Fruit fly (Drosophila melanogaster) whole organism, prepupa: ENCODE data around the gene CG18747.

Experiments
- Blimp-1 ChIP-seq: fragments of 200-800 bp; sonication (Bioruptor generic); optimal IDR thresholded peaks from 3 replicates; lab custom pipeline; 2017; ENCODE audit warnings: missing biosample characterization, missing genetic modification characterization, mild to moderate bottlenecking, moderate library complexity, missing genetic modification reagents
- CG10631 ChIP-seq: fragments of 200-800 bp; sonication (Bioruptor generic); optimal IDR thresholded peaks from 2 replicates; lab custom pipeline; 2016; ENCODE audit warnings: missing biosample characterization, missing genetic modification characterization
- CG10669 ChIP-seq: fragments of 200-800 bp; sonication (Bioruptor generic); optimal IDR thresholded peaks from 3 replicates; lab custom pipeline; 2018; ENCODE audit warnings: missing biosample characterization, mild to moderate bottlenecking, missing genetic modification characterization, moderate library complexity
- CG11762 ChIP-seq: fragments of 200-800 bp; sonication (Bioruptor generic); optimal IDR thresholded peaks from 3 replicates; lab custom pipeline; 2016; ENCODE audit warnings: missing biosample characterization, missing genetic modification characterization; ENCODE audit not compliant: insufficient read depth
- CG15336 ChIP-seq: fragments of 200-800 bp; sonication (Bioruptor generic); IDR thresholded peaks from 2 replicates; pipeline ENCODE4 v1.3.6; 2022; ENCODE audit warnings: missing biosample characterization, missing genetic modification characterization
- CG16779 ChIP-seq: fragments of 200-800 bp; sonication (Bioruptor generic); optimal IDR thresholded peaks from 3 replicates; lab custom pipeline; 2017; ENCODE audit warnings: missing biosample characterization, mild to moderate bottlenecking, missing genetic modification characterization
- CG3032 ChIP-seq: fragments of 200-800 bp; optimal IDR thresholded peaks from 2 replicates; lab custom pipeline; 2019; ENCODE audit warnings: missing biosample characterization, mild to moderate bottlenecking, missing genetic modification characterization, moderate library complexity
- CG31627 ChIP-seq: fragments of 200-800 bp; sonication (Bioruptor generic); optimal IDR thresholded peaks from 3 replicates; lab custom pipeline; 2016; ENCODE audit warnings: missing biosample characterization, missing genetic modification characterization
- CG32006 ChIP-seq: fragments of 200-800 bp; sonication (Bioruptor generic); optimal IDR thresholded peaks from 3 replicates; lab custom pipeline; 2017; ENCODE audit warnings: missing biosample characterization, mild to moderate bottlenecking, missing genetic modification characterization
- CG3919 ChIP-seq: fragments of 200-800 bp; sonication (Bioruptor generic); optimal IDR thresholded peaks from 3 replicates; lab custom pipeline; 2016; ENCODE audit warnings: missing biosample characterization, missing genetic modification characterization
- CG4318 ChIP-seq: fragments of 200-800 bp; sonication (Bioruptor generic); optimal IDR thresholded peaks from 3 replicates; lab custom pipeline; 2017; ENCODE audit warnings: missing biosample characterization, mild to moderate bottlenecking, missing genetic modification characterization
- CG6163 ChIP-seq: fragments of 200-800 bp; sonication (Bioruptor generic); IDR thresholded peaks from 3 replicates; pipeline ENCODE4 v1.3.6; 2022; ENCODE audit warnings: missing biosample characterization, missing genetic modification characterization
- CG6854 ChIP-seq: fragments of 200-800 bp; sonication (Bioruptor generic); optimal IDR thresholded peaks from 2 replicates; lab custom pipeline; 2017; ENCODE audit warnings: missing biosample characterization, mild to moderate bottlenecking, missing genetic modification characterization
- CG7368 ChIP-seq: fragments of 200-800 bp; sonication (Bioruptor generic); optimal IDR thresholded peaks from 3 replicates; lab custom pipeline; 2016; ENCODE audit warnings: missing biosample characterization, missing genetic modification characterization
- CG8632 ChIP-seq: fragments of 200-800 bp; sonication (Bioruptor generic); optimal IDR thresholded peaks from 3 replicates; lab custom pipeline; 2016; ENCODE audit warnings: missing biosample characterization, missing genetic modification characterization
- CG9139 ChIP-seq: fragments of 200-800 bp; sonication (Bioruptor generic); optimal IDR thresholded peaks from 3 replicates; lab custom pipeline; 2017; ENCODE audit warnings: missing biosample characterization, mild to moderate bottlenecking, missing genetic modification characterization
- Eip75B ChIP-seq: fragments of 200-800 bp; sonication (Bioruptor generic); optimal IDR thresholded peaks from 3 replicates; lab custom pipeline; 2016; ENCODE audit warnings: missing biosample characterization, missing genetic modification characterization
- Eip78C ChIP-seq: fragments of 200-800 bp; sonication (Bioruptor generic); peaks from one replicate; lab custom pipeline; 2016; ENCODE audit warnings: missing biosample characterization, missing genetic modification characterization
- Eip93F ChIP-seq: fragments of 200-800 bp; sonication (Bioruptor generic); optimal IDR thresholded peaks from 2 replicates; lab custom pipeline; 2016; ENCODE audit warnings: missing biosample characterization, mild to moderate bottlenecking, missing genetic modification characterization
- Ets21C ChIP-seq: fragments of 200-800 bp; sonication (Bioruptor generic); optimal IDR thresholded peaks from 3 replicates; lab custom pipeline; 2016; ENCODE audit warnings: missing biosample characterization, missing genetic modification characterization
- Ets96B ChIP-seq: fragments of 200-800 bp; optimal IDR thresholded peaks from 2 replicates; lab custom pipeline; 2019; ENCODE audit warnings: missing biosample characterization, mild to moderate bottlenecking, missing genetic modification characterization, moderate library complexity
- Gug ChIP-seq: fragments of 200-800 bp; sonication (Bioruptor generic); IDR thresholded peaks from 2 replicates; pipeline ENCODE4 v1.3.6; 2022; ENCODE audit warnings: missing biosample characterization, missing genetic modification characterization
- Hr39 ChIP-seq: fragments of 200-800 bp; sonication (Bioruptor generic); optimal IDR thresholded peaks from 2 replicates; lab custom pipeline; 2016; ENCODE audit warnings: missing biosample characterization, missing genetic modification characterization
- Hr4 ChIP-seq: fragments of 200-800 bp; sonication (Bioruptor generic); optimal IDR thresholded peaks from 3 replicates; lab custom pipeline; 2016; ENCODE audit warnings: missing biosample characterization, missing genetic modification characterization
- Met ChIP-seq: fragments of 200-800 bp; sonication (Bioruptor generic); optimal IDR thresholded peaks from 3 replicates; lab custom pipeline; 2016; ENCODE audit warnings: missing biosample characterization, missing genetic modification characterization
- OdsH ChIP-seq: fragments of 200-800 bp; sonication (Bioruptor generic); optimal IDR thresholded peaks from 3 replicates; lab custom pipeline; 2016; ENCODE audit warnings: missing biosample characterization, missing genetic modification characterization
- Smox ChIP-seq: fragments of 200-800 bp; sonication (Bioruptor generic); optimal IDR thresholded peaks from 3 replicates; lab custom pipeline; 2016; ENCODE audit warnings: missing biosample characterization, missing genetic modification characterization
- achi ChIP-seq: fragments of 200-800 bp; sonication (Bioruptor generic); optimal IDR thresholded peaks from 3 replicates; lab custom pipeline; 2016; ENCODE audit warnings: missing biosample characterization, missing genetic modification characterization
- acj6 ChIP-seq: fragments of 200-800 bp; sonication (Bioruptor generic); optimal IDR thresholded peaks from 3 replicates; lab custom pipeline; 2016; ENCODE audit warnings: missing biosample characterization, missing genetic modification characterization
- dac ChIP-seq: fragments of 200-800 bp; sonication (Bioruptor generic); optimal IDR thresholded peaks from 2 replicates; lab custom pipeline; 2017; ENCODE audit warnings: missing biosample characterization, mild to moderate bottlenecking, missing genetic modification characterization
- eg ChIP-seq: fragments of 200-800 bp; sonication (Bioruptor generic); IDR thresholded peaks from 3 replicates; pipeline ENCODE4 v1.3.6; 2022; ENCODE audit warnings: missing biosample characterization, missing genetic modification characterization
- esn ChIP-seq: fragments of 200-800 bp; sonication (Bioruptor generic); optimal IDR thresholded peaks from 2 replicates; lab custom pipeline; 2016; ENCODE audit warnings: missing biosample characterization, mild to moderate bottlenecking, missing genetic modification characterization, moderate library complexity
- fd59A ChIP-seq: fragments of 200-800 bp; sonication (Bioruptor generic); optimal IDR thresholded peaks from 2 replicates; lab custom pipeline; 2017; ENCODE audit warnings: missing biosample characterization, mild to moderate bottlenecking, missing genetic modification characterization, missing genetic modification reagents
- fd85E ChIP-seq: fragments of 200-800 bp; sonication (Bioruptor generic); optimal IDR thresholded peaks from 3 replicates; lab custom pipeline; 2016; ENCODE audit warnings: missing biosample characterization, missing genetic modification characterization
- fkh ChIP-seq: fragments of 200-800 bp; sonication (Bioruptor generic); optimal IDR thresholded peaks from 3 replicates; lab custom pipeline; 2017; ENCODE audit warnings: missing biosample characterization, mild to moderate bottlenecking, missing genetic modification characterization, moderate library complexity
- lz ChIP-seq: fragments of 200-800 bp; sonication (Bioruptor generic); optimal IDR thresholded peaks from 3 replicates; lab custom pipeline; 2016; ENCODE audit warnings: missing biosample characterization, missing genetic modification characterization
- net ChIP-seq: fragments of 200-800 bp; sonication (Bioruptor generic); optimal IDR thresholded peaks from 3 replicates; lab custom pipeline; 2016; ENCODE audit warnings: missing biosample characterization, missing genetic modification characterization
- pdm3 ChIP-seq: fragments of 200-800 bp; sonication (Bioruptor generic); optimal IDR thresholded peaks from 3 replicates; lab custom pipeline; 2016; ENCODE audit warnings: missing biosample characterization, missing genetic modification characterization
- salr ChIP-seq, 2 experiments: fragments of 200-800 bp; sonication (Bioruptor generic); optimal IDR thresholded peaks; 3 replicates each; lab custom pipeline; 2016 to 2018; ENCODE audit warnings: missing biosample characterization in 2 of 2, missing genetic modification characterization in 2 of 2, mild to moderate bottlenecking in 1 of 2
- spab ChIP-seq: fragments of 200-800 bp; sonication (Bioruptor generic); optimal IDR thresholded peaks from 2 replicates; lab custom pipeline; 2017; ENCODE audit warnings: missing biosample characterization, mild to moderate bottlenecking, missing genetic modification characterization, missing genetic modification reagents
- ss ChIP-seq, 2 experiments: fragments of 200-800 bp; sonication (Bioruptor generic); optimal IDR thresholded peaks; 2 replicates in 1 of 2; 3 replicates in 1 of 2; lab custom pipeline; 2017 to 2018; ENCODE audit warnings: mild to moderate bottlenecking in 2 of 2, missing biosample characterization in 2 of 2, missing genetic modification characterization in 2 of 2, moderate library complexity in 1 of 2
- svp ChIP-seq: fragments of 200-800 bp; sonication (Bioruptor generic); peaks from one replicate; lab custom pipeline; 2016; ENCODE audit warnings: missing biosample characterization, missing genetic modification characterization
- topi ChIP-seq: fragments of 200-800 bp; sonication (Bioruptor generic); optimal IDR thresholded peaks from 3 replicates; lab custom pipeline; 2016; ENCODE audit warnings: missing biosample characterization, missing genetic modification characterization
- vri ChIP-seq: fragments of 200-800 bp; sonication (Bioruptor generic); optimal IDR thresholded peaks from 3 replicates; lab custom pipeline; 2016; ENCODE audit warnings: missing biosample characterization, mild to moderate bottlenecking, missing genetic modification characterization

The CG18747 gene

DNA sequence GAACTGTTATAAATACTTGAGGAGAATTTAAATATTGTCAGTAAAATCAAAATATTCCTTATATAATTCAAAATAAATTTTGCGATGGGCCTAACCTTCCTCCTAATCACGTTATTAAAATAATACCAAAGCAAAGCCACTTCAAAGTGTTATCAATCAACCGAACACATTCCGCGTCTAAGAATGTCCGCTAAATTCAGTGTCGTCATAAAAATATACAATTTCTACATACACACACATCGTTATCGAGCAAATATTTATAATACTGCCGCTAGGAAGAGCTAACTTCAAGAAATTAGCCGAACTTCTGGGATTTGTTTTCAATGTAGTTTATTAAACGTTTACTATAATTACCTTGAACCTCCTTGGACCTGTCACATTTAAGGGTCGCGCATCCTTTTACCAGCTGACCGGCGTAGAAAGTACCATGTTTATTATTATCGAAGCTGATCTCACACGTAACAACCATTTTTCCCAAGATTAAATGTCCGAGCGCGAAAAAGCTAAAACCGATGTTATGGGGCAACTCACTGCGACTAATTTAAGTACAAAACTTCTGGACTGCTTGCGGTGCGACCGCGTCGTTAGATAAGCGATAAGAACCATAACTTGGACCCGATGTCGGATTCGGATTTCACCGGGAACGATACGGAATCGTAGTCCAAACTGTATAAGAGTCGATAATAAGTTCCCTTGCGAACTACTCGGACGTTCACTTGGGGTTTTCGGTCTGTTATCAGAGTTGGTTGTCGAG lies at the start of gene CG18747:
Gene CG18747, minus strand, starts transcription at position 514 of the 754 bp plus-strand sequence.
- TF ChIP-seq CG8632 (GFP tag; lab: Kevin White, UChicago) (no peak), CG3032 (tag; lab: Kevin White, UChicago) (no peak), vri (peak; percentile 76), svp (GFP tag; lab: Kevin White, UChicago) (peak; percentile 51), CG7368 (GFP tag; lab: Kevin White, UChicago) (no peak), CG6163 (GFP tag; lab: Robert Waterston, UW) (no peak), Ets96B (tag; lab: Kevin White, UChicago) (no peak), CG15336 (no peak), Eip93F (GFP tag; lab: Kevin White, UChicago) (no peak), fkh (GFP tag; lab: Kevin White, UChicago) (no peak), CG4318 (GFP tag; lab: Kevin White, UChicago) (no peak), eg (no peak), topi (GFP tag; lab: Kevin White, UChicago) (no peak), CG10631 (no peak), ss (GFP tag; optimal IDR thresholded peaks at IDR 0.05; lab: Kevin White, UChicago) (no peak)

DNA sequence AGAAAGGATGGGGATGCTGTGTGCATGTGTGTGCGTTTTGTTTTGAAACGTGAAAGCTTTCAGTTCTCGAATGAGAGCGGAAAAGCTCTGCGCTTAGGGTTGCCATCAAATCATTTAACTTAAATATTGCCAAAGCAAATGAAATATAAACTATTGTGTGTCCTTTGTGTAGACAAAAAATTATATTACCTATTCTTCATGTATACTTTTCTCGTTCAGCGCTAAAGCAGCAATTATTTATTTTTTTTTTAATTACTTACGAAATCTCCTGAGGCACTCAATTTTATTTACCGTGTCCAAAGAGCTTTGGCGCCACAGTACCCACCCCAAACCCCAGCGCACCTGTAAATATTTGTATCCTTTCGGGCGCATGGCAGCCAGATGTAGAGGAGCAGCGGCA lies 38.3 kb upstream of the CG18747 start:
- peak; percentile 4 for TF ChIP-seq fd59A (GFP tag; lab: Kevin White, UChicago)
- TF ChIP-seq net (GFP tag; lab: Kevin White, UChicago): peak; percentile 4
- TF ChIP-seq CG31627 (GFP tag; lab: Kevin White, UChicago): peak; percentile 13
- no peak for TF ChIP-seq salr (GFP tag; optimal IDR thresholded peaks at IDR 0.05; lab: Kevin White, UChicago)
- no peak for TF ChIP-seq Blimp-1 (GFP tag; lab: Kevin White, UChicago)
- peak; percentile 18 for TF ChIP-seq acj6 (GFP tag; lab: Kevin White, UChicago)
- peak; percentile 40 for TF ChIP-seq pdm3
- no peak for TF ChIP-seq Ets21C (GFP tag; lab: Kevin White, UChicago)
- TF ChIP-seq CG9139: no peak
- peak; percentile 44 for TF ChIP-seq Hr4 (GFP tag; lab: Kevin White, UChicago)
- no peak for TF ChIP-seq CG8632 (GFP tag; lab: Kevin White, UChicago)
- TF ChIP-seq Gug (GFP tag; lab: Robert Waterston, UW): peak; percentile 28; the same call in 1 of the 2 replicates
- peak; percentile 6 for TF ChIP-seq achi (GFP tag; lab: Kevin White, UChicago)
- TF ChIP-seq Hr39 (GFP tag; lab: Kevin White, UChicago): peak; percentile 12
- TF ChIP-seq CG6854 (GFP tag; lab: Kevin White, UChicago): no peak
- no peak for TF ChIP-seq CG16779 (tag; lab: Kevin White, UChicago)
- peak; percentile 68 for TF ChIP-seq Eip78C
- 0 out of 2 replicates have a peak, but pooled peaks have one; percentile 10 for TF ChIP-seq CG15336
- TF ChIP-seq eg: peak; percentile 54; the same call in 2 of the 3 replicates
- TF ChIP-seq spab: no peak
- TF ChIP-seq fd85E (GFP tag; lab: Kevin White, UChicago): no peak
- TF ChIP-seq CG3032 (tag; lab: Kevin White, UChicago): no peak
- TF ChIP-seq CG3919 (GFP tag; lab: Kevin White, UChicago): peak; percentile 8
- TF ChIP-seq ss (GFP tag; optimal IDR thresholded peaks at IDR 0.05; lab: Kevin White, UChicago): peak in 1 of 2 experiments; percentile 28
- peak; percentile 53 for TF ChIP-seq CG32006 (GFP tag; lab: Kevin White, UChicago)
- no peak for TF ChIP-seq esn
- TF ChIP-seq CG10669 (GFP tag; lab: Kevin White, UChicago): peak; percentile 22
- TF ChIP-seq OdsH (GFP tag; lab: Kevin White, UChicago): peak; percentile 40
- no peak; the same call in 2 of the 3 replicates for TF ChIP-seq CG6163 (GFP tag; lab: Robert Waterston, UW)
- TF ChIP-seq dac (GFP tag; lab: Kevin White, UChicago): no peak
- peak; percentile 28 for TF ChIP-seq Smox (GFP tag; lab: Kevin White, UChicago)
- peak; percentile 8 for TF ChIP-seq Eip75B (GFP tag; lab: Kevin White, UChicago)
- peak; percentile 40 for TF ChIP-seq CG10631
- peak; percentile 50 for TF ChIP-seq svp (GFP tag; lab: Kevin White, UChicago)
- peak; percentile 14 for TF ChIP-seq Met (GFP tag; lab: Kevin White, UChicago)
- TF ChIP-seq topi (GFP tag; lab: Kevin White, UChicago): no peak
- no peak for TF ChIP-seq CG11762
- peak; percentile 18 for TF ChIP-seq lz (GFP tag; lab: Kevin White, UChicago)
- TF ChIP-seq, all 60 proteins: peak for 23
